Fruit fly (Drosophila melanogaster) Kc167 (cell line): ENCODE measurements around the gene CG3513.

Source experiments
- Sin3A ChIP-seq: fragments of >200 bp; optimal IDR thresholded peaks from 2 replicates; lab custom pipeline; 2018; ENCODE audit warnings: missing external identifiers
- h ChIP-seq: fragments of >200 bp; optimal IDR thresholded peaks from 3 replicates; lab custom pipeline; 2018; ENCODE audit warnings: missing external identifiers
- psq ChIP-seq: fragments of >200 bp; optimal IDR thresholded peaks from 2 replicates; lab custom pipeline; 2017; ENCODE audit warnings: missing external identifiers
- ttk ChIP-seq: sonication (Bioruptor generic); optimal IDR thresholded peaks from 2 replicates; lab custom pipeline; 2017; ENCODE audit warnings: missing external identifiers

- TF ChIP-seq h (lab: Kevin White, UChicago), result no peak
- TF ChIP-seq ttk, result no peak
- no peak for TF ChIP-seq psq (lab: Kevin White, UChicago)
- TF ChIP-seq Sin3A (lab: Kevin White, UChicago), result no peak
Observed at dm6 chr2L:3729635-3730034, 36.7 kb upstream of the CG3513 start.
